Worm (Caenorhabditis elegans) whole organism, late embryonic: ENCODE measurements around the gene ceh-27.

Experiments used
- ceh-45 ChIP-seq: fragments of 200-800 bp; sonication (Bioruptor generic); IDR thresholded peaks from 2 replicates; pipeline ENCODE4 v1.3.6; 2022; ENCODE audit warnings: missing genetic modification reagents, missing genetic modification characterization, missing compliant biosample characterization
- dve-1 ChIP-seq: sonication (generic microtip); optimal IDR thresholded peaks from 2 replicates; lab custom pipeline; 2017; ENCODE audit warnings: antibody characterized with exemption, mild to moderate bottlenecking, missing genetic modification characterization, missing compliant biosample characterization
- ets-4 ChIP-seq: sonication (generic microtip); optimal IDR thresholded peaks from 2 replicates; lab custom pipeline; 2016; ENCODE audit warnings: missing genetic modification characterization, missing compliant biosample characterization
- fkh-10 ChIP-seq: fragments of 150-350 bp; optimal IDR thresholded peaks from 2 replicates; lab custom pipeline; 2014; ENCODE audit warnings: missing biosample characterization, missing genetic modification reagents, missing genetic modification characterization
- hlh-13 ChIP-seq: fragments of 200-800 bp; sonication (Bioruptor generic); optimal IDR thresholded peaks from 2 replicates; lab custom pipeline; 2018; ENCODE audit warnings: mild to moderate bottlenecking, missing genetic modification characterization, missing compliant biosample characterization
- hlh-15 ChIP-seq: sonication (generic microtip); optimal IDR thresholded peaks from 2 replicates; lab custom pipeline; 2016; ENCODE audit warnings: missing genetic modification characterization, missing compliant biosample characterization
- hlh-8 ChIP-seq: sonication (generic microtip); optimal IDR thresholded peaks from 2 replicates; lab custom pipeline; 2016; ENCODE audit warnings: missing genotype, missing genetic modification characterization, missing compliant biosample characterization
- nhr-11 ChIP-seq: fragments of 150-350 bp; optimal IDR thresholded peaks from 2 replicates; lab custom pipeline; 2014; ENCODE audit warnings: missing biosample characterization, missing genetic modification characterization
- npax-4 ChIP-seq: sonication (generic microtip); optimal IDR thresholded peaks from 2 replicates; lab custom pipeline; 2016; ENCODE audit warnings: missing genetic modification characterization, missing compliant biosample characterization
- pat-9 ChIP-seq: fragments of 200-800 bp; sonication (Bioruptor generic); optimal IDR thresholded peaks from 2 replicates; lab custom pipeline; 2018; ENCODE audit warnings: mild to moderate bottlenecking, missing genetic modification characterization, moderate library complexity, missing compliant biosample characterization
- pqm-1 ChIP-seq: sonication (generic microtip); optimal IDR thresholded peaks from 2 replicates; lab custom pipeline; 2016; ENCODE audit warnings: missing genetic modification characterization, missing compliant biosample characterization
- rnt-1 ChIP-seq: sonication (generic microtip); optimal IDR thresholded peaks from 2 replicates; lab custom pipeline; 2016; ENCODE audit warnings: missing genetic modification characterization, missing compliant biosample characterization
- sox-2 ChIP-seq: fragments of 200-800 bp; sonication (Bioruptor generic); IDR thresholded peaks from 2 replicates; pipeline ENCODE4 v1.3.6; 2022; ENCODE audit warnings: missing genetic modification reagents, missing genetic modification characterization, missing compliant biosample characterization
- tbx-7 ChIP-seq: sonication (generic microtip); optimal IDR thresholded peaks from 2 replicates; lab custom pipeline; 2016; ENCODE audit warnings: missing genotype, missing genetic modification characterization, missing compliant biosample characterization

DNA sequence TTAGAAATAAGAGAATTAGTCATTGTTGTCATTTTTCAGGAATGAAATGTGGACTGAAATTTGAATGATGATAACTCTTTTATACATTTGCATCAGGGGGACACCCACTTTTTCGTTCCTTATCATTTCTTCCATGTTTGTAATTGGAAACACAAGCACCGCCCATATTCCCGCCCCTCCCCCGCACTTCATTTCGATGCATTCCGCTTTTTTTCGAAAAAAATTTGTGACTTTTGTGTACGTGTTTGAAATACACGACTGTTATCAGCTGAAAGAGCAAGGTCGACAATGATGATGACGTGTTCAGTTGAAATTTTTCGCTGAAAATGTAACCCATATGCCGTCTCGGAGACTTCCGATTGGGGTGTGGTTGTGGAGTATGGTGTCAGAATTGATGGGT, 14.2 kb downstream of the ceh-27 start, which contains the start of gene zip-10:
- TF ChIP-seq rnt-1 (tag; lab: Kevin White, UChicago) (no peak), hlh-15 (tag; lab: Kevin White, UChicago) (no peak), nhr-11 (no peak), tbx-7 (tag; lab: Kevin White, UChicago) (no peak), pqm-1 (tag; lab: Kevin White, UChicago) (no peak), hlh-8 (tag; lab: Kevin White, UChicago) (no peak), dve-1 (no peak), hlh-13 (GFP tag; lab: Kevin White, UChicago) (no peak), ceh-45 (GFP tag; lab: Robert Waterston, UW) (no peak), sox-2 (no peak), npax-4 (tag; lab: Kevin White, UChicago) (no peak), pat-9 (tag; lab: Kevin White, UChicago) (no peak), ets-4 (no peak), fkh-10 (GFP tag; lab: Kevin White, UChicago) (no peak)
